Worm (Caenorhabditis elegans): ENCODE results near the gene srh-236.

DNA sequence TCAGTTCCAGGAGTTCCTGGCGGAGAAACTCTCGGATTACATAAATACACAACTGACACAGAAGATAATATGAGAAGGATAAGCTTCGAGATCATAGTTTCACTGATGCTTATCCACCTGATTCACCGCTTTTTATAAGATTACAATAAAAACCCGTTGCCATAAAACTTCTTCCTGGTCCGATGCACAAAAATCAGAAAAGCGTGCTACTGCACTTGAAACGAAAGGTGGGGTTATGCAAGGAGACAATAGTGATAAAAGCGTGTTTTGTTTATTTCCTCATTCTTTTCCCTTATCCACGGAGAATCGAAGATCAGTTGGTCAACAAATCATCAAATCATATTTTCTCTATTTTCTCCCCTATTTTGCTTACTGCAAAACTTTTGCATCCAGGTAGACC is 30.7 kb upstream of the srh-236 start, which contains the start of gene Y68A4B.3:
- no peak for TF ChIP-seq cog-1 (tag; optimal IDR thresholded peaks at IDR 0.05)
- no peak for TF ChIP-seq ref-1 (GFP tag; conservative IDR thresholded peaks at IDR 0.05)
- TF ChIP-seq flt-1 (GFP tag; IDR thresholded peaks at IDR 0.05) = no peak
- no peak for TF ChIP-seq ztf-29 (GFP tag; IDR thresholded peaks at IDR 0.05)
- TF ChIP-seq tab-1 (GFP tag; IDR thresholded peaks at IDR 0.05) = no peak
